Fruit fly (Drosophila melanogaster) S2 (cell line): ENCODE measurements around the gene CG9922.

Experiments used
- CG8478 ChIP-seq: fragments of >200 bp; optimal IDR thresholded peaks from 2 replicates; lab custom pipeline; 2018
- CTCF ChIP-seq, 2 experiments: fragments of >200 bp; optimal IDR thresholded peaks; 2 replicates each; lab custom pipeline; 2018

dm6 chr3R:14051391-14051852, 15.2 kb upstream of the CG9922 start:
- TF ChIP-seq CG8478 (lab: Kevin White, UChicago) (no peak), CTCF (optimal IDR thresholded peaks at IDR 0.05; lab: Kevin White, UChicago) (no peak)
